Worm (Caenorhabditis elegans) whole organism, L4 larva: ENCODE measurements around the gene D1054.3.
A peak's percentile ranks its signal among the peaks of the same experiment; 100 is the strongest.

Experiments
- F26F4.8 ChIP-seq: fragments of 200-800 bp; sonication (Bioruptor generic); conservative IDR thresholded peaks from 2 replicates; pipeline ENCODE4 v1.3.6; 2022; ENCODE audit warnings: missing genetic modification characterization, missing compliant biosample characterization
- F37D6.2 ChIP-seq: sonication (generic microtip); optimal IDR thresholded peaks from 2 replicates; lab custom pipeline; 2016; ENCODE audit warnings: mild to moderate bottlenecking, missing genetic modification characterization, missing compliant biosample characterization
- T26A8.4 ChIP-seq: fragments of 200-800 bp; sonication (Bioruptor generic); IDR thresholded peaks from 2 replicates; pipeline ENCODE4 v1.3.6; 2022; ENCODE audit warnings: missing genetic modification characterization, missing compliant biosample characterization
- Y48G9A.11 ChIP-seq: fragments of 200-800 bp; sonication (Bioruptor generic); IDR thresholded peaks from 2 replicates; pipeline ENCODE4 v1.3.6; 2022; ENCODE audit warnings: missing genetic modification reagents, missing genetic modification characterization, missing compliant biosample characterization
- aly-2 ChIP-seq: sonication (generic microtip); optimal IDR thresholded peaks from 2 replicates; lab custom pipeline; 2018; ENCODE audit warnings: missing biosample characterization, missing genetic modification characterization
- ama-1 ChIP-seq: fragments of 150-350 bp; optimal IDR thresholded peaks from 2 replicates; lab custom pipeline; 2014; ENCODE audit warnings: inconsistent platforms, mixed read lengths
- ceh-82 ChIP-seq: sonication (generic microtip); optimal IDR thresholded peaks from 2 replicates; lab custom pipeline; 2017; ENCODE audit warnings: missing biosample characterization, missing genetic modification characterization
- daf-12 ChIP-seq: fragments of 150-350 bp; optimal IDR thresholded peaks from 2 replicates; lab custom pipeline; 2014; ENCODE audit warnings: missing biosample characterization, missing genetic modification reagents, missing genetic modification characterization
- daf-16 ChIP-seq, 3 experiments: sonication (generic microtip); optimal IDR thresholded peaks; 2 replicates each; lab custom pipeline; 2016 to 2017; ENCODE audit warnings: missing genetic modification characterization in 3 of 3, missing genetic modification reagents in 3 of 3, mild to moderate bottlenecking in 2 of 3, missing compliant biosample characterization in 2 of 3, missing biosample characterization in 1 of 3, moderate library complexity in 1 of 3
- daf-8 ChIP-seq: fragments of 200-800 bp; sonication (Bioruptor generic); IDR thresholded peaks from 2 replicates; pipeline ENCODE4 v1.3.6; 2022; ENCODE audit warnings: missing genetic modification characterization, missing compliant biosample characterization
- dmd-6 ChIP-seq: fragments of 200-800 bp; sonication (Bioruptor generic); IDR thresholded peaks from 2 replicates; pipeline ENCODE4 v1.3.6; 2022; ENCODE audit warnings: missing genetic modification reagents, missing genetic modification characterization, missing compliant biosample characterization
- duxl-1 ChIP-seq: sonication (generic microtip); optimal IDR thresholded peaks from 2 replicates; lab custom pipeline; 2016; ENCODE audit warnings: mild to moderate bottlenecking, missing genetic modification characterization, moderate library complexity, missing compliant biosample characterization; ENCODE audit not compliant: poor library complexity
- dve-1 ChIP-seq: sonication (generic microtip); optimal IDR thresholded peaks from 2 replicates; lab custom pipeline; 2017; ENCODE audit warnings: antibody characterized with exemption, mild to moderate bottlenecking, missing genetic modification characterization, missing compliant biosample characterization; ENCODE audit not compliant: insufficient read depth
- hlh-11 ChIP-seq: fragments of 200-800 bp; sonication (Bioruptor generic); optimal IDR thresholded peaks from 2 replicates; lab custom pipeline; 2018; ENCODE audit warnings: mild to moderate bottlenecking, missing genetic modification characterization, missing compliant biosample characterization
- lin-1 ChIP-seq: fragments of 200-800 bp; sonication (Bioruptor generic); IDR thresholded peaks from 2 replicates; pipeline ENCODE4 v1.3.6; 2022; ENCODE audit warnings: missing genetic modification reagents, missing genetic modification characterization, missing compliant biosample characterization
- lin-13 ChIP-seq: fragments of 150-350 bp; optimal IDR thresholded peaks from 2 replicates; lab custom pipeline; 2014; ENCODE audit warnings: missing biosample characterization, missing genetic modification reagents, missing genetic modification characterization
- mdl-1 ChIP-seq, 2 experiments: fragments of 150-350 bp in 1 of 2; sonication (generic microtip) in 1 of 2; optimal IDR thresholded peaks; 2 replicates each; lab custom pipeline; 2014 to 2017; ENCODE audit warnings: missing biosample characterization in 2 of 2, missing genetic modification characterization in 2 of 2
- mdt-29 ChIP-seq: fragments of 200-800 bp; sonication (Bioruptor generic); IDR thresholded peaks from 2 replicates; pipeline ENCODE4 v1.3.6; 2022; ENCODE audit warnings: missing genetic modification reagents, missing genetic modification characterization, missing compliant biosample characterization
- nhr-10 ChIP-seq: fragments of 150-350 bp; optimal IDR thresholded peaks from 2 replicates; lab custom pipeline; 2014; ENCODE audit warnings: missing biosample characterization, missing genetic modification characterization
- nhr-28 ChIP-seq: fragments of 150-350 bp; optimal IDR thresholded peaks from 2 replicates; lab custom pipeline; 2014; ENCODE audit warnings: missing biosample characterization, missing genetic modification characterization
- nhr-48 ChIP-seq: sonication (generic microtip); optimal IDR thresholded peaks from 2 replicates; lab custom pipeline; 2016; ENCODE audit warnings: mild to moderate bottlenecking, missing genetic modification characterization, missing compliant biosample characterization
- nhr-77 ChIP-seq: fragments of 150-350 bp; optimal IDR thresholded peaks from 2 replicates; lab custom pipeline; 2014; ENCODE audit warnings: missing biosample characterization, missing genetic modification characterization
- pqm-1 ChIP-seq: sonication (generic microtip); optimal IDR thresholded peaks from 2 replicates; lab custom pipeline; 2017; ENCODE audit warnings: missing biosample characterization, missing genetic modification characterization
- set-16 ChIP-seq: fragments of 200-800 bp; sonication (Bioruptor generic); IDR thresholded peaks from 2 replicates; pipeline ENCODE4 v1.3.6; 2022; ENCODE audit warnings: missing genetic modification reagents, missing genetic modification characterization, missing compliant biosample characterization
- skn-1 ChIP-seq: fragments of 150-350 bp; optimal IDR thresholded peaks from 2 replicates; lab custom pipeline; 2014; ENCODE audit warnings: missing biosample characterization, missing genetic modification characterization
- snpc-1.2 ChIP-seq: fragments of 200-800 bp; sonication (Bioruptor generic); IDR thresholded peaks from 2 replicates; pipeline ENCODE4 v1.3.6; 2022; ENCODE audit warnings: missing genetic modification reagents, missing genetic modification characterization, missing compliant biosample characterization
- unc-39 ChIP-seq: sonication (generic microtip); optimal IDR thresholded peaks from 2 replicates; lab custom pipeline; 2017; ENCODE audit warnings: missing biosample characterization, missing genetic modification characterization
- unc-62 ChIP-seq, 3 experiments: fragments of 150-350 bp in 1 of 3; sonication (generic microtip); optimal IDR thresholded peaks in 2 of 3; peaks in 1 of 3; 1 replicate in 1 of 3; 2 replicates in 2 of 3; lab custom pipeline; 2014 to 2017; ENCODE audit warnings: missing biosample characterization in 3 of 3, missing genetic modification characterization in 3 of 3, missing genetic modification reagents in 3 of 3, missing genotype in 1 of 3
- zfp-3 ChIP-seq: fragments of 200-800 bp; sonication (Bioruptor generic); conservative IDR thresholded peaks from 2 replicates; pipeline ENCODE4 v1.3.6; 2022; ENCODE audit warnings: missing genetic modification reagents, missing genetic modification characterization, missing compliant biosample characterization
- zip-2 ChIP-seq: fragments of 150-350 bp; optimal IDR thresholded peaks from 2 replicates; lab custom pipeline; 2014; ENCODE audit warnings: missing biosample characterization, missing genetic modification characterization
- ztf-7 ChIP-seq: fragments of 150-350 bp; optimal IDR thresholded peaks from 2 replicates; lab custom pipeline; 2014; ENCODE audit warnings: missing biosample characterization, missing genetic modification characterization

D1054.3 gene

ce11 chrV:10773216-10773615, 2.0 kb downstream of the D1054.3 start:
- peak in 1 of 2 experiments; percentile 99 for TF ChIP-seq unc-62 (GFP tag; optimal IDR thresholded peaks at IDR 0.05 in 1 of 2; lab: Kevin White, UChicago)
- no peak for TF ChIP-seq unc-62 (tag; optimal IDR thresholded peaks at IDR 0.05; lab: Kevin White, UChicago)
- no peak for TF ChIP-seq ama-1 (lab: Kevin White, UChicago)

ce11 chrV:10776528-10777055, 5.3 kb downstream of the D1054.3 start, which contains the start of gene D1054.5:
Gene D1054.5, minus strand, starts transcription at chrV:10776578.
- TF ChIP-seq dve-1 (tag; lab: Kevin White, UChicago) (peak; percentile 68), hlh-11 (peak; percentile 74), nhr-48 (tag; lab: Kevin White, UChicago) (peak; percentile 65), lin-1 (GFP tag; lab: Robert Waterston, UW) (no peak), unc-39 (tag; lab: Kevin White, UChicago) (no peak), dmd-6 (peak; percentile 65), pqm-1 (tag; lab: Kevin White, UChicago) (peak; percentile 55), nhr-77 (tag; lab: Kevin White, UChicago) (peak; percentile 39), nhr-28 (tag; lab: Kevin White, UChicago) (peak; percentile 56), ztf-7 (peak; percentile 4), daf-16 (GFP tag; optimal IDR thresholded peaks at IDR 0.05; lab: Kevin White, UChicago) (no peak), daf-16 (tag; optimal IDR thresholded peaks at IDR 0.05; lab: Kevin White, UChicago) (peak; percentile 92)

ce11 chrV:10784011-10784410, 12.8 kb downstream of the D1054.3 start, which contains the start of gene D1054.8:
Gene D1054.8, plus strand, starts transcription at chrV:10784311.
- TF ChIP-seq duxl-1, result no peak
- TF ChIP-seq nhr-28 (tag; lab: Kevin White, UChicago), result peak; percentile 2
- TF ChIP-seq, all 104 proteins: peak for 1

ce11 chrV:10790921-10791320, 19.7 kb downstream of the D1054.3 start, which contains the start of gene D1054.9:
Gene D1054.9, minus strand, starts transcription at chrV:10791057.
- TF ChIP-seq mdl-1 (tag; optimal IDR thresholded peaks at IDR 0.05; lab: Kevin White, UChicago), result no peak
- TF ChIP-seq set-16, result peak; percentile 69
- TF ChIP-seq Y48G9A.11, result no peak
- TF ChIP-seq nhr-48 (tag; lab: Kevin White, UChicago), result no peak

ce11 chrV:10792775-10793174, 21.5 kb downstream of the D1054.3 start, which contains the start of gene D1054.10:
Gene D1054.10, minus strand, starts transcription at chrV:10792875.
- no peak for TF ChIP-seq skn-1 (tag; lab: Kevin White, UChicago)
- no peak for TF ChIP-seq ztf-7
- no peak for TF ChIP-seq Y48G9A.11
- no peak for TF ChIP-seq ceh-82 (tag; lab: Kevin White, UChicago)

ce11 chrV:10793498-10793897, 22.2 kb downstream of the D1054.3 start, which contains the start of gene ule-3:
Gene ule-3, plus strand, starts transcription at chrV:10793798.
- TF ChIP-seq mdt-29 (GFP tag; lab: Robert Waterston, UW) (no peak), zfp-3 (GFP tag; lab: Robert Waterston, UW) (no peak), daf-12 (tag; lab: Kevin White, UChicago) (no peak), unc-62 (GFP tag; optimal IDR thresholded peaks at IDR 0.05 in 1 of 2; lab: Kevin White, UChicago) (peak in 1 of 2 experiments; percentile 32), unc-62 (tag; optimal IDR thresholded peaks at IDR 0.05; lab: Kevin White, UChicago) (no peak), dve-1 (tag; lab: Kevin White, UChicago) (no peak), snpc-1.2 (no peak)
- TF ChIP-seq, all 104 proteins: peak for 1

ce11 chrV:10794463-10794862, 23.2 kb downstream of the D1054.3 start:
- TF ChIP-seq set-16, result peak; percentile 88; the same call in 1 of the 2 replicates
- no peak for TF ChIP-seq nhr-10 (tag; lab: Kevin White, UChicago)
- TF ChIP-seq, all 104 proteins: peak for 1

ce11 chrV:10795494-10795893, 24.2 kb downstream of the D1054.3 start, which contains the start of gene D1054.19:
Gene D1054.19, plus strand, starts transcription at chrV:10795794.
- TF ChIP-seq daf-8 (GFP tag; lab: Robert Waterston, UW) (no peak), aly-2 (tag; lab: Kevin White, UChicago) (no peak), T26A8.4 (GFP tag; lab: Robert Waterston, UW) (no peak), F26F4.8 (GFP tag; lab: Robert Waterston, UW) (no peak), lin-13 (GFP tag; lab: Kevin White, UChicago) (no peak), unc-62 (GFP tag; optimal IDR thresholded peaks at IDR 0.05 in 1 of 2; lab: Kevin White, UChicago) (no peak), unc-62 (tag; optimal IDR thresholded peaks at IDR 0.05; lab: Kevin White, UChicago) (no peak), dmd-6 (no peak), F37D6.2 (no peak), zip-2 (no peak)
